Fruit fly (Drosophila melanogaster) S2 (cell line): ENCODE measurements around the gene to.

Experiments used
- CG8478 ChIP-seq: fragments of >200 bp; optimal IDR thresholded peaks from 2 replicates; lab custom pipeline; 2018
- CTCF ChIP-seq, 2 experiments: fragments of >200 bp; optimal IDR thresholded peaks; 2 replicates each; lab custom pipeline; 2018

Gene to

DNA sequence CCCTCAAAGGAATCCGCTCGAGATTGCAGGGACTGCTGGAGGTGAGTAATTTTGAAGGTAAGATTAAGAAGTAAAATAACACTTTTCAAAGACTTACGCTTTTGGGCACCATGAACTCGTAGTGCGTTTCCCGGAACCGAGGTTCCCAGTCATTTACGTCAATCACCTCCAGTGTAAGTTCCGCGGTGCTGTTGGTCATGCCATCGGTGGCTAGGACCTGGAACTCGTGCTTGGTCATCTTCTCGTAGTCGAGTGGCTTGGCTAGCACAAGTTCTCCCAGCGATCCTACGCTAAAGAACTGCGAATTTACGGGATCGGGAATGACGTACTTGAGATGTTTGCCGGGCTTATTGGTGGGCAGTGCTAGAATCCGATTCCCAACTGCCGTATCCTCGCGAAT lies 14.5 kb upstream of the to start:
- TF ChIP-seq CG8478 = no peak
- no peak for TF ChIP-seq CTCF (optimal IDR thresholded peaks at IDR 0.05; lab: Kevin White, UChicago)

DNA sequence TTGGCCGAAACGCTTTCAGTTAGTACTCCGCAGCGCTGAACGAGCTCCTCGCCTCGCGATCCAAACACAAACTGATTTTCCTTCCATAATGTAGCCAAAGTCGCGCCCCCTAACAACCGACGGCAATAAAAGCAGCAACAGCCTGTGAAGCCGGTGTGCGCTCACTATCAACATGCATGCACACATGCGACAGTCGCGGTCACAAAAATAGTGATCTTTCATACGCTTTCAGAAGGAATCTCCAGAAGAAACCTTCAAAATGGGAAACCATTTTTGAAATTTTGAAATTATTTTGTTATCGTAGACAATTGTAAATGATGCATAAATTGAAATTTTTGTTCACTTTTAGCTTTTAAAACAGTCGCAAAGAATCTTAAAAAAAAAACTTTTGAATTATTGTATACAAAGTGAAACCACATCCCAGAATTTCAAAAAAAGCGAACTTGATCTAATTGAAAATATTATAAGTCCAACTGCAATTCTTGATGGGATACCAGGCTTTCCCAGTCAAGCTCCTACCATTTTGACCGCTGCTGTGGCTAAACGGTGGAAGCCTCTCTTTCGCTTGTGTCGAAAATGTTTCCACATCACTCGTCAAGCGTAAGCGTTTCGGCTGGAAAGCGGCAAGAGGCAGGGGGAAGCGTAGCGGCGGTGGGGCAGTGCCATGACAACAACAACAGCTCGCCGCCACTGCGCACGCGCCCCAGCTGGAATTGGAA lies 7.5 kb upstream of the to start, which contains the start of gene Cad96Cb:
Cad96Cb (minus strand) TSS at position 51 of the 719 bp plus-strand sequence.
- no peak for TF ChIP-seq CTCF (optimal IDR thresholded peaks at IDR 0.05; lab: Kevin White, UChicago)
- no peak for TF ChIP-seq CG8478

- peak in 1 of 2 experiments; percentile 8 for TF ChIP-seq CTCF (optimal IDR thresholded peaks at IDR 0.05; lab: Kevin White, UChicago)
- no peak for TF ChIP-seq CG8478
Observed at dm6 chr3R:25235362-25235761, 4.6 kb upstream of the to start, which contains the start of gene Sil1. Gene Sil1 (minus strand): TSS chr3R:25235529.

DNA sequence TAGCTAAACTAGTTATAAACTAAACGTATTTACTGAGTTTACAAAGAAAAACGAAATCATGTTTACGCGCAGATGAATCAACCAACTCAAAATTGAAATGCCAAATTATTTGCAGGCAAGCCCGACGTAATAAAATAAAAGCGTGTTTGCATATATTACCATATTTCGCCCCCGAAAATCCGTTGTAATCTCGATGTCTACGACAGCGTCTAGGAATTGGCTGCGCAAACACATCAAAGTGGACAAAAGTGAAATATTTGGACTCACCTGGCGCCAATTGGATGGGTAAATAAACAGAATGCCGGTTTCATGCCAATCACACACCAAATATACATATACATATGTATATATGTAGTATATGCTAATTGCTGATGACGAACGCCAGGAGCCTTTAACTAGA lies 3.9 kb upstream of the to start:
- TF ChIP-seq CG8478 = no peak
- no peak for TF ChIP-seq CTCF (optimal IDR thresholded peaks at IDR 0.05; lab: Kevin White, UChicago)

- TF ChIP-seq CG8478 = no peak
- TF ChIP-seq CTCF (optimal IDR thresholded peaks at IDR 0.05; lab: Kevin White, UChicago) = no peak
Observed at dm6 chr3R:25237314-25237713, 2.7 kb upstream of the to start, which contains the start of gene Jhbp7. Gene Jhbp7 (plus strand): TSS chr3R:25237614.

- no peak for TF ChIP-seq CTCF (optimal IDR thresholded peaks at IDR 0.05; lab: Kevin White, UChicago)
- no peak for TF ChIP-seq CG8478
Observed at dm6 chr3R:25238771-25239700, 944 bp upstream of the to start.

- TF ChIP-seq CG8478 (no peak), CTCF (optimal IDR thresholded peaks at IDR 0.05; lab: Kevin White, UChicago) (no peak)
Observed at dm6 chr3R:25241507-25242070, 1.6 kb downstream of the to start, which contains the start of gene CG11854. Gene CG11854 (plus strand): TSS chr3R:25242020.

DNA sequence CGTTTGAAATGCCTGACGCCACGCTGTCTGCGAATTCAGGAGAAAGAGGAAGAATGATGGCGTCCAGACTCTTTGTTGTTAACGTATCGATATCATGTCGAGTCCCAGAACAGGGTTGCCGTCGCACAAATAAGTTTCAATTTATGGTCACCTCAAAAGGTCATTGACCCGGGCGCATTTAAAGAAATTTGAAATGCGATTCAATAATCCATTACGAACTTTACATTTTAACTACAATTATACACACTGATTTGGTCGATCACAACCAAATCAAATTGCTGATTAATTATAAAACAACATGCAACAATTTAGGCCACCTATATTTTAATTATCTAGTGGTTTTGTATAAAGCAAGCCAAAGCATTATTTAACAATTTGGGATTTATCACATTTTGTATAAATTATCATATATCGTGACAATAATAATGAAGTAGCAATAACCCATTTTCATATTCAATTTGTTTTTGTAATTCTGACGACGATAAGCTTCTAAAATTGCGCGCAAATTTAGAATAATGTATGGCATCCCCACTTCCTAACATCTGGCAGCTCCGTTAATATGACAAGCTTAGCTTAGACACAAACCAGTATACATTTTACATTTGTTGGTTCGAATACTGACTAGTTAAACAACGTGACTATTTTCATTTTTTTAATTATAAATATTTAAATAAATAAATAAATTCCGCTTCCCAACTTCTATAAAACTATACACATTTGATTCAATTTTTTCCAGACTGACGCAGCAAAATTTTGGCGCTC lies 5.3 kb downstream of the to start, which contains the start of gene bam:
bam (minus strand) TSS at position 58 of the 762 bp plus-strand sequence.
- no peak for TF ChIP-seq CG8478
- TF ChIP-seq CTCF (optimal IDR thresholded peaks at IDR 0.05; lab: Kevin White, UChicago) = peak; percentile 34 to 61

dm6 chr3R:25247379-25247869 lies 7.4 kb downstream of the to start, which contains the start of the genes RpS27 and Nup37:
Gene RpS27 (minus strand): TSS chr3R:25247514.
Gene Nup37 (plus strand): TSS chr3R:25247658.
- TF ChIP-seq CG8478 = no peak
- peak in 1 of 2 experiments; percentile 31 for TF ChIP-seq CTCF (optimal IDR thresholded peaks at IDR 0.05; lab: Kevin White, UChicago)

DNA sequence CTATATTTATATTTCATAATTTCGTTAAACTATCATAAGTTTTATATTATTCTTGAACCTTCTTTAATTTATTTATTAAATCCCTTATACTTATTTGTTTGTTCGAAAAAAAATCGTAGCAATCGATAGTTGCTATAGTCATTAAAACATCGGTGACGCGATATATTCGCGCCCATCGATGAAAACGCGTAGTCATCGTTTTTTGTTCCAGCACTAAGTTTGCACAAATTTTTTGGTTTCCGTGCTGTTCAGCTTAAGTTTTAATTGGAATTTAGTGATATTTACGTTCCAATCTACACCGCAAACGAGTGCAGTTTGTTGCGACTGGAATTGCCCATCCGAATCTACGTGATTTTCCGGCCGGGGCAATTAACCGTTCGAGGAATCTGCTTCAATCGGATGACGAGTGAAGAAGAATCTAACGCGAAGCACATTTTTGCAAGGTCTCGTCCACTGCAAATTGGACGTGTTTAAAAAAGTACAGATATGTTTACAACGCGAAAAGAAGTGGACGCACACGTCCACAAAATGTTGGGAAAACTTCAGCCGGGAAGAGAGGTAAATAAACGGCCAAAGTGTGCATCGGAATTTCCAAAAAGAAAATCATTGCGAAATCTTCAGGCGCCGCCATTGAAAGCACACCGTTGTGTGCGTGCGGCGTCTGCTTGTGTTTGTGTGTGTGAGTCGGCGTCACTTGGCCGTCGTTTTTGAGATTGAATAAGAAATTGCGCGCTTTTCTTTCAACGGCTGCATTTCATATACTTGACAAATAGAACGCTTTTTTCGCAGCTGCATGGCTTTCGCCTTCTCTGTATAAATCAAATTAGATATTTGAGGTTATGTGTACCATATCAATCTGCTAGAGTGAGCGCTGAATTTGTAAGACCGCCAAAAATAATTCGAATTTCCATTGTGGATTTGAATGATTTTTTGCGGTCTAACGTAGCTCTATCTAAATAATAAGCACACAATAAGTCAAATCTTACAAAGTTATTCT lies 9.5 kb downstream of the to start, which contains the start of gene Nup358:
Nup358 (plus strand) TSS at position 204 of the 997 bp plus-strand sequence.
- no peak for TF ChIP-seq CG8478
- peak; percentile 8 to 30 for TF ChIP-seq CTCF (optimal IDR thresholded peaks at IDR 0.05; lab: Kevin White, UChicago)

- TF ChIP-seq CG8478 (no peak), CTCF (optimal IDR thresholded peaks at IDR 0.05; lab: Kevin White, UChicago) (peak; percentile 7 to 17)
Observed at dm6 chr3R:25258628-25259240, 18.8 kb downstream of the to start, which contains the start of gene CG11857. Gene CG11857 (plus strand): TSS chr3R:25258898.

DNA sequence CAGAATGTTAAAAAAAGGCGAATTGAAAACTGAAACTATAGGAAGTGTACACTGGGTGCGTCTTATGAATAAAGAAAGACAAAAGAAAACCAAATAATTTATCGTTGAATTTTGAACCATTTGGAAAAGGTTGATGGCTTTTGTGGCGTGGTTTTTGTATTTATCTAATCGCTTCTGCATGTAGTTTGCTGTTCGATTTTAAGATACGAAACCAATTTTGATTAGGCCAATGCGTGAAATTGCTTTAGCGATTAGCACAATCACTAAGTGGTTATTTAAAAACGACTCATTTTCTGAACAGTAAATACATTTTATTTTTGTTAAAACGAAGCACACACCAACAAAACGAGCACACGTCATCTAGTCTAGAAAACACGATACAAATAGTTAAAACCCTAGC lies 20.7 kb downstream of the to start:
- TF ChIP-seq CG8478 (no peak), CTCF (optimal IDR thresholded peaks at IDR 0.05; lab: Kevin White, UChicago) (no peak)
